Fruit fly (Drosophila melanogaster) whole organism, pupa: ENCODE measurements around the gene nero.

ENCODE experiments used
- CG10348 ChIP-seq: fragments of 200-800 bp; sonication (Bioruptor generic); IDR thresholded peaks from 2 replicates; pipeline ENCODE4 v1.3.6; 2022; ENCODE audit warnings: missing biosample characterization, missing genetic modification characterization
- CG12605 ChIP-seq: fragments of 200-800 bp; sonication (Bioruptor generic); IDR thresholded peaks from 2 replicates; pipeline ENCODE4 v1.3.6; 2022; ENCODE audit warnings: missing biosample characterization, missing genetic modification characterization
- CG13204 ChIP-seq: fragments of 200-800 bp; sonication (Bioruptor generic); optimal IDR thresholded peaks from 2 replicates; lab custom pipeline; 2018; ENCODE audit warnings: missing biosample characterization, mild to moderate bottlenecking, missing genetic modification characterization, moderate library complexity
- CG14655 ChIP-seq: fragments of 200-800 bp; sonication (Bioruptor generic); optimal IDR thresholded peaks from 3 replicates; lab custom pipeline; 2017; ENCODE audit warnings: mild to moderate bottlenecking, missing biosample characterization, missing genetic modification reagents, missing genetic modification characterization
- CG15710 ChIP-seq: fragments of 200-800 bp; sonication (Bioruptor generic); optimal IDR thresholded peaks from 2 replicates; lab custom pipeline; 2018; ENCODE audit warnings: missing biosample characterization, mild to moderate bottlenecking, missing genetic modification characterization, moderate library complexity
- CG17806 ChIP-seq: fragments of 200-800 bp; sonication (Bioruptor generic); optimal IDR thresholded peaks from 2 replicates; lab custom pipeline; 2018; ENCODE audit warnings: missing biosample characterization, mild to moderate bottlenecking, missing genetic modification characterization, moderate library complexity
- CG32121 ChIP-seq: fragments of 200-800 bp; sonication (Bioruptor generic); IDR thresholded peaks from 2 replicates; pipeline ENCODE4 v1.3.6; 2022; ENCODE audit warnings: missing biosample characterization, missing genetic modification characterization
- CG34367 ChIP-seq: fragments of 200-800 bp; sonication (Bioruptor generic); optimal IDR thresholded peaks from 2 replicates; lab custom pipeline; 2018; ENCODE audit warnings: missing biosample characterization, mild to moderate bottlenecking, missing genetic modification characterization
- CG4496 ChIP-seq: fragments of 200-800 bp; sonication (Bioruptor generic); IDR thresholded peaks from 3 replicates; pipeline ENCODE4 v1.3.6; 2022; ENCODE audit warnings: missing biosample characterization, missing genetic modification characterization
- CG8159 ChIP-seq: fragments of 200-800 bp; sonication (Bioruptor generic); optimal IDR thresholded peaks from 3 replicates; lab custom pipeline; 2018; ENCODE audit warnings: missing biosample characterization, mild to moderate bottlenecking, missing genetic modification characterization, moderate library complexity
- CG8301 ChIP-seq: fragments of 200-800 bp; sonication (Bioruptor generic); optimal IDR thresholded peaks from 2 replicates; lab custom pipeline; 2018; ENCODE audit warnings: missing biosample characterization, mild to moderate bottlenecking, missing genetic modification characterization
- CG9948 ChIP-seq: fragments of 200-800 bp; sonication (Bioruptor generic); optimal IDR thresholded peaks from 2 replicates; lab custom pipeline; 2018; ENCODE audit warnings: missing biosample characterization, mild to moderate bottlenecking, missing genetic modification characterization, moderate library complexity
- D1 ChIP-seq: fragments of 200-800 bp; sonication (Bioruptor generic); optimal IDR thresholded peaks from 2 replicates; lab custom pipeline; 2018; ENCODE audit warnings: missing biosample characterization, mild to moderate bottlenecking, missing genetic modification characterization, moderate library complexity
- EcR ChIP-seq: fragments of 200-800 bp; sonication (Bioruptor generic); optimal IDR thresholded peaks from 3 replicates; lab custom pipeline; 2019; ENCODE audit warnings: missing biosample characterization, missing genetic modification characterization, mild to moderate bottlenecking, moderate library complexity, missing genetic modification reagents
- Ets98B ChIP-seq: fragments of 200-800 bp; sonication (Bioruptor generic); IDR thresholded peaks from 2 replicates; pipeline ENCODE4 v1.3.6; 2022; ENCODE audit warnings: missing biosample characterization, missing genetic modification characterization
- Pif1A ChIP-seq: fragments of 200-800 bp; sonication (Bioruptor generic); optimal IDR thresholded peaks from 3 replicates; lab custom pipeline; 2016; ENCODE audit warnings: missing biosample characterization, missing genetic modification characterization
- Pif1B ChIP-seq: fragments of 200-800 bp; sonication (Bioruptor generic); optimal IDR thresholded peaks from 3 replicates; lab custom pipeline; 2016; ENCODE audit warnings: missing biosample characterization, missing genetic modification characterization
- Snoo ChIP-seq: fragments of 200-800 bp; sonication (Bioruptor generic); optimal IDR thresholded peaks from 3 replicates; lab custom pipeline; 2017; ENCODE audit warnings: missing biosample characterization, mild to moderate bottlenecking, missing genetic modification characterization, inconsistent platforms
- fd96Ca ChIP-seq: fragments of 200-800 bp; sonication (Bioruptor generic); IDR thresholded peaks from 3 replicates; pipeline ENCODE4 v1.3.6; 2022; ENCODE audit warnings: missing biosample characterization, missing genetic modification characterization
- gl ChIP-seq: fragments of 200-800 bp; sonication (Bioruptor generic); optimal IDR thresholded peaks from 2 replicates; lab custom pipeline; 2018; ENCODE audit warnings: missing biosample characterization, mild to moderate bottlenecking, missing genetic modification characterization
- rn ChIP-seq: fragments of 200-800 bp; sonication (Bioruptor generic); IDR thresholded peaks from 2 replicates; pipeline ENCODE4 v1.3.6; 2022; ENCODE audit warnings: missing biosample characterization, missing genetic modification characterization

nero gene

DNA sequence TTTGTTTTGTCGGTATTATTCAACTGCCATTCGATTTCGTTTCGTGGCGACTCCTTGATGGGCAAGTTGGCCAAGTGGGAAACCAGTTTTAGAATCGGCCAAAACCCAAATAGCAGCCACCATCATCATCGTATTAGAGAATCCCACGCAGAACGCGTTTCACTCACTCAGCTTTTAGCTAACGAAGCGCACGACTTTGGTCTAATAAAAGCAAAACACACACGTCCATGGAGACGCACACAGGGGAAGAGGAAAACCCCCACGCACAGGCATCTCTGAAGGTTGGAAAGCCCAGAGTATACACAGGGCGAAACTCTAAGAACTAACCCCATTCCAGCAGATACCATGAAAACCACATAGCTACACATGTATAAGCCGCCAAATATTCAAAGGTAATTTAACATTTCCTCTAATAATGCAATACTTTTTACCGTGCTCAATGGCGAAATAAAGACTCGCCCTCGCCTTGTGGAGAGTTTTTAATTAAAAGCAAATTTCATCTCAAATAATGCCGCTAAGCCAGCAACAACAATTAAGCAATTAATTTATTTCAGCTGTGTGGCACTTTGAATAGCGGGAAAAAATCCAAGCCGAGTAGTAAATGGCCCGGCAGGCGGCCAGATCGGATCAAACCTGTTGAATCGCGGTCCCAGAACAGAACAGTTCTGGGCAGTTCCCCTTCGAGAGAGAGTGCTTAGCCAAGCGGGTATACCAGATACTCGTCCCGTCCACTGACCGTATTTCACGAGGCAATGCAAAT is 35.9 kb downstream of the nero start:
- TF ChIP-seq rn (GFP tag; lab: Robert Waterston, UW) (no peak), CG8301 (tag; lab: Kevin White, UChicago) (peak; percentile 25), CG14655 (peak; percentile 54), CG9948 (tag; lab: Kevin White, UChicago) (no peak), CG4496 (no peak)

DNA sequence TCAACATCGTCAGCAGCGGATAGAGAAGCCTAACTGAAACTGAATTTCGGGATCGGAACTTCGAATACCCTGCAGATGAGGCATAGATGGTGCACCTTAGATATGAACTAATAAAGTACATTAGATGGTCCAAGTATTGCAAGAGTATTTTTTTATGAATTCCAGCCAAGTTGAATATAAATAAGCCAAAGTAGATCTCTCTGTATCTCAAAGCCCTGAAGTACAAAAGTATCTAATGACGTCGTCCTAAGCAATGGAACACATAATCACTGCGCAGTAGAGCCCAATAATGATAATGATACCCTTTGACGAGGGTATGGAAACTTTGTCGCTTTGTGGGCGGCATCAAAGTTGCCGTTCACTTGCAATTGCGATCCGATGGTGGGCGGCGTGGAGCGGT is 37.6 kb downstream of the nero start:
- TF ChIP-seq CG32121 (GFP tag; lab: Robert Waterston, UW) (peak; percentile 49), CG8301 (tag; lab: Kevin White, UChicago) (peak; percentile 32), CG14655 (peak; percentile 36), CG12605 (0 out of 2 replicates have a peak, but pooled peaks have one; percentile 11), Snoo (tag; lab: Kevin White, UChicago) (no peak), fd96Ca (GFP tag; lab: Robert Waterston, UW) (peak; percentile 51; the same call in 2 of the 3 replicates), D1 (tag; lab: Kevin White, UChicago) (no peak), Ets98B (GFP tag; lab: Robert Waterston, UW) (peak; percentile 12; the same call in 1 of the 2 replicates)
- TF ChIP-seq, all 21 proteins: peak for 6

DNA sequence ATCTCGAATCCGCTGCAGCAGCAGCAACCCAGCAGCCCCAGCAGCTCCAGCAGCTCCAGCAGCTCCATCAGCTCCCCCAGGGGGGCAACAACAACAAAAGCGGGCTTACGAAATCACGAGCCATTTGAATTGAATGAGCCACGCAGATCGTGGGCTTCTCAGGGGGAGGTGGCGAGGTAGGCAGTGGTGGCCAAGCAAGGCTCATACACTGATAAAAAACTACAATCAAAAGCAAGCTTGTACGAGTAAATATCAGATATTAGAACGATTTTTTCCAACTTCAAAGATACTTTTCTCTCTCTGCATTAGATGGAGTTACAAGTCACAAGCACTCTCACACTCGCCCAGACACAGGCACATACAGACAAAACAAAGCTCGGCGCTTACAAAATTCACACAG is 38.2 kb downstream of the nero start:
- TF ChIP-seq CG8159 (tag; lab: Kevin White, UChicago) (no peak), fd96Ca (GFP tag; lab: Robert Waterston, UW) (peak; percentile 86), CG10348 (GFP tag; lab: Robert Waterston, UW) (peak; percentile 60; the same call in 1 of the 2 replicates), CG4496 (peak; percentile 91), D1 (tag; lab: Kevin White, UChicago) (no peak), gl (tag; lab: Kevin White, UChicago) (no peak), CG12605 (peak; percentile 70), CG34367 (tag; lab: Kevin White, UChicago) (no peak), Ets98B (GFP tag; lab: Robert Waterston, UW) (peak; percentile 87), CG14655 (peak; percentile 72), CG9948 (tag; lab: Kevin White, UChicago) (peak; percentile 19), CG15710 (tag; lab: Kevin White, UChicago) (no peak), CG8301 (tag; lab: Kevin White, UChicago) (peak; percentile 71), CG32121 (GFP tag; lab: Robert Waterston, UW) (peak; percentile 86), EcR (GFP tag; lab: Kevin White, UChicago) (no peak), rn (GFP tag; lab: Robert Waterston, UW) (0 out of 2 replicates have a peak, but pooled peaks have one; percentile 41), Pif1A (GFP tag; lab: Kevin White, UChicago) (peak; percentile 33), CG13204 (peak; percentile 2), Pif1B (GFP tag; lab: Kevin White, UChicago) (peak; percentile 12)

DNA sequence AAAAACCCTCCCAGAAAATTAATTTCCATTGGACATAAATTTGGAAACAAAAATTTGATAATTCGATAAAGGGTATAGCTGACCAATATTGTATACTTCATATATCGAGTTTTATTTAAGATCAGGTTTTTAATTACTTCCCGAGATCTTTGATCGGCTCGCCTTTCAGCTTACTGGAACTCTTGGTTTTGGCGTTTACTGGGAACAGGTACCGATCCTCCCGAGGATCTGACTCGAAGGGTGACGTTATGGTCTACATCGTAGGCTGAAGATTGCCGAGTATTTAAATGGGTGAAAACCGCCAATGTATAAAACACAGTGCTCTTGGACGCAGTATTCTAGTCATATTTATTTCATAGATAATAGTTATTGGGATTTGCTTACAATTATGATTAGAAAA is 39.1 kb downstream of the nero start, which contains the start of gene CG42693:
Gene CG42693, minus strand, starts transcription at position 101 of the 400 bp plus-strand sequence.
- TF ChIP-seq CG14655 (no peak), CG8159 (tag; lab: Kevin White, UChicago) (no peak), CG12605 (no peak), CG32121 (GFP tag; lab: Robert Waterston, UW) (no peak), rn (GFP tag; lab: Robert Waterston, UW) (no peak), Ets98B (GFP tag; lab: Robert Waterston, UW) (no peak), CG17806 (tag; lab: Kevin White, UChicago) (no peak), CG34367 (tag; lab: Kevin White, UChicago) (no peak), gl (tag; lab: Kevin White, UChicago) (no peak), fd96Ca (GFP tag; lab: Robert Waterston, UW) (no peak), Snoo (tag; lab: Kevin White, UChicago) (no peak), CG4496 (no peak), Pif1B (GFP tag; lab: Kevin White, UChicago) (no peak)

DNA sequence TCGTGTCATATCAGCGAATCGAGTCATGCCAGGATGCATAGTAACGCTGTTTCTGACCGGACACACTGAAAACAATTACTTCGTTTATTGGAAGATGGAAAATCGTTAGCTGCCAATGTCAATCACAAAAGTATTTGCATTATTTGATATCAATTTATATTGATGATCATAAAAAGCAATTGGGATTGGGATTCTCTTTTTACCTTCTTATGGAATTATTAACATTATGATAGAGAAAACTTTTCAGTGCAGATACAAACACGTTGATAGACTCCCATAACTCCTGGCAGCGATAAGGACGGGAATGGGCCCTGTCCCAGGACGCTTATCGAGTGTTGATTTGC is 40.5 kb downstream of the nero start:
- TF ChIP-seq CG13204 (no peak), Snoo (tag; lab: Kevin White, UChicago) (no peak), CG14655 (peak; percentile 27), rn (GFP tag; lab: Robert Waterston, UW) (no peak), Ets98B (GFP tag; lab: Robert Waterston, UW) (no peak), CG9948 (tag; lab: Kevin White, UChicago) (peak; percentile 24), gl (tag; lab: Kevin White, UChicago) (no peak), CG15710 (tag; lab: Kevin White, UChicago) (no peak), Pif1A (GFP tag; lab: Kevin White, UChicago) (no peak), CG8159 (tag; lab: Kevin White, UChicago) (peak; percentile 52), EcR (GFP tag; lab: Kevin White, UChicago) (no peak), CG4496 (no peak), fd96Ca (GFP tag; lab: Robert Waterston, UW) (no peak), CG8301 (tag; lab: Kevin White, UChicago) (peak; percentile 32), D1 (tag; lab: Kevin White, UChicago) (no peak), CG10348 (GFP tag; lab: Robert Waterston, UW) (no peak), CG32121 (GFP tag; lab: Robert Waterston, UW) (no peak), CG17806 (tag; lab: Kevin White, UChicago) (peak; percentile 35)
- TF ChIP-seq, all 21 proteins: peak for 5
